4 worm cellular contexts compared by ENCODE assay signal in genomic region chrX:7303115-7303514, ce11.
A peak's percentile ranks its signal among the peaks of the same experiment; 100 is the strongest.
TF ChIP-seq lines count a peak whose summit lies in the region.

No protein-coding gene starts in this region.

TF ChIP-seq in whole organism, L2 larva, 48 proteins besides CTCF, POLR2A, EP300 and RAD21:
- TF ChIP-seq nhr-25 (tag; optimal IDR thresholded peaks at IDR 0.05; lab: Kevin White, UChicago) (no peak), fos-1 (tag; optimal IDR thresholded peaks at IDR 0.05; lab: Kevin White, UChicago) (peak; percentile 10)

TF ChIP-seq in whole organism, L3 larva, 47 proteins besides CTCF, POLR2A, EP300 and RAD21:
- TF ChIP-seq elt-2 (tag; optimal IDR thresholded peaks at IDR 0.05; lab: Kevin White, UChicago) (peak; percentile 62), ama-1 (optimal IDR thresholded peaks at IDR 0.05; lab: Kevin White, UChicago) (no peak), nfya-1 (tag; optimal IDR thresholded peaks at IDR 0.05; lab: Kevin White, UChicago; ENCODE audit: insufficient read depth) (no peak), unc-39 (tag; optimal IDR thresholded peaks at IDR 0.05; lab: Kevin White, UChicago) (no peak), pqm-1 (tag; optimal IDR thresholded peaks at IDR 0.05; lab: Kevin White, UChicago) (peak; percentile 36), mdl-1 (tag; optimal IDR thresholded peaks at IDR 0.05; lab: Kevin White, UChicago) (no peak), unc-62 (GFP tag; optimal IDR thresholded peaks at IDR 0.05; lab: Kevin White, UChicago) (no peak)

TF ChIP-seq in whole organism, L4 larva, 104 proteins besides CTCF, POLR2A, EP300 and RAD21:
- TF ChIP-seq madf-5 (GFP tag; IDR thresholded peaks at IDR 0.05; lab: Robert Waterston, UW) (no peak), lin-39 (tag; optimal IDR thresholded peaks at IDR 0.05; lab: Kevin White, UChicago) (no peak), lsy-2 (tag; optimal IDR thresholded peaks at IDR 0.05; lab: Kevin White, UChicago) (no peak), unc-62 (GFP tag; optimal IDR thresholded peaks at IDR 0.05 in 1 of 2; lab: Kevin White, UChicago) (peak in 1 of 2 experiments; percentile 3), unc-62 (tag; optimal IDR thresholded peaks at IDR 0.05; lab: Kevin White, UChicago) (no peak), dmd-6 (GFP tag; IDR thresholded peaks at IDR 0.05; lab: Robert Waterston, UW) (peak; percentile 54; the same call in 1 of the 2 replicates), ceh-44 (GFP tag; IDR thresholded peaks at IDR 0.05; lab: Robert Waterston, UW) (no peak), daf-16 (GFP tag; optimal IDR thresholded peaks at IDR 0.05; lab: Kevin White, UChicago) (no peak), daf-16 (tag; optimal IDR thresholded peaks at IDR 0.05; lab: Kevin White, UChicago) (peak; percentile 46), hlh-11 (tag; optimal IDR thresholded peaks at IDR 0.05; lab: Kevin White, UChicago) (peak; percentile 34), ctbp-1 (GFP tag; IDR thresholded peaks at IDR 0.05; lab: Robert Waterston, UW) (no peak), tra-1 (GFP tag; IDR thresholded peaks at IDR 0.05; lab: Robert Waterston, UW) (0 out of 2 replicates have a peak, but pooled peaks have one; percentile 7), php-3 (GFP tag; IDR thresholded peaks at IDR 0.05; lab: Robert Waterston, UW) (peak; percentile 47; the same call in 1 of the 2 replicates), pqm-1 (tag; optimal IDR thresholded peaks at IDR 0.05; lab: Kevin White, UChicago) (peak; percentile 48), dve-1 (tag; optimal IDR thresholded peaks at IDR 0.05; lab: Kevin White, UChicago; ENCODE audit: insufficient read depth) (peak; percentile 65)

TF ChIP-seq in whole organism, young adult, 124 proteins besides CTCF, POLR2A, EP300 and RAD21:
- TF ChIP-seq madf-3 (GFP tag; IDR thresholded peaks at IDR 0.05; lab: Robert Waterston, UW), result no peak
- TF ChIP-seq nhr-80 (tag; optimal IDR thresholded peaks at IDR 0.05; lab: Kevin White, UChicago), result peak; percentile 59
